Worm (Caenorhabditis elegans) whole organism, L2 larva: ENCODE data around the gene sdn-1.

ENCODE experiments used
- ama-1 ChIP-seq: fragments of 150-350 bp; optimal IDR thresholded peaks from 2 replicates; lab custom pipeline; 2018; ENCODE audit warnings: inconsistent platforms
- ceh-82 ChIP-seq: fragments of 150-350 bp; optimal IDR thresholded peaks from 2 replicates; lab custom pipeline; 2014; ENCODE audit warnings: missing biosample characterization, missing genetic modification characterization
- fos-1 ChIP-seq: fragments of 150-350 bp; optimal IDR thresholded peaks from 2 replicates; lab custom pipeline; 2014; ENCODE audit warnings: missing biosample characterization, missing genetic modification characterization
- mbf-1 ChIP-seq: sonication (generic microtip); optimal IDR thresholded peaks from 2 replicates; lab custom pipeline; 2017; ENCODE audit warnings: missing biosample characterization, missing genetic modification characterization
- mdl-1 ChIP-seq, 2 experiments: fragments of 150-350 bp in 1 of 2; sonication (generic microtip) in 1 of 2; optimal IDR thresholded peaks; 2 replicates each; lab custom pipeline; 2017; ENCODE audit warnings: missing biosample characterization in 2 of 2, missing genetic modification characterization in 2 of 2
- nhr-11 ChIP-seq: fragments of 150-350 bp; optimal IDR thresholded peaks from 2 replicates; lab custom pipeline; 2014; ENCODE audit warnings: missing biosample characterization, missing genetic modification characterization
- nhr-77 ChIP-seq: fragments of 150-350 bp; optimal IDR thresholded peaks from 2 replicates; lab custom pipeline; 2014; ENCODE audit warnings: missing biosample characterization, missing genetic modification characterization
- skn-1 ChIP-seq: sonication (generic microtip); optimal IDR thresholded peaks from 2 replicates; lab custom pipeline; 2017; ENCODE audit warnings: missing biosample characterization, missing genetic modification characterization
- unc-62 ChIP-seq: fragments of 150-350 bp; optimal IDR thresholded peaks from 2 replicates; lab custom pipeline; 2014; ENCODE audit warnings: missing biosample characterization, missing genetic modification reagents, missing genetic modification characterization
- ztf-11 ChIP-seq: sonication (generic microtip); optimal IDR thresholded peaks from 2 replicates; lab custom pipeline; 2017; ENCODE audit warnings: missing biosample characterization, missing genetic modification characterization

- TF ChIP-seq fos-1 (tag; lab: Kevin White, UChicago): no peak
- TF ChIP-seq unc-62 (GFP tag; lab: Kevin White, UChicago): no peak
- no peak for TF ChIP-seq mdl-1 (tag; optimal IDR thresholded peaks at IDR 0.05; lab: Kevin White, UChicago)
- no peak for TF ChIP-seq nhr-77
- no peak for TF ChIP-seq ztf-11
- no peak for TF ChIP-seq mbf-1 (tag; lab: Kevin White, UChicago)
- no peak for TF ChIP-seq nhr-11
- TF ChIP-seq ama-1: no peak
- TF ChIP-seq skn-1: no peak
- no peak for TF ChIP-seq ceh-82 (tag; lab: Kevin White, UChicago)
Measured at ce11 chrX:10594701-10595421, 1.7 kb upstream of the sdn-1 start.
